Worm (Caenorhabditis elegans) whole organism, L4 larva: ENCODE data around the gene srr-8.

Source experiments
- nhr-48 ChIP-seq: sonication (generic microtip); optimal IDR thresholded peaks from 2 replicates; lab custom pipeline; 2016; ENCODE audit warnings: mild to moderate bottlenecking, missing genetic modification characterization, missing compliant biosample characterization
- snpc-4 ChIP-seq: fragments of 150-350 bp; optimal IDR thresholded peaks from 2 replicates; lab custom pipeline; 2014; ENCODE audit warnings: missing biosample characterization, missing genetic modification characterization
- zag-1 ChIP-seq: fragments of 150-350 bp; optimal IDR thresholded peaks from 2 replicates; lab custom pipeline; 2014; ENCODE audit warnings: missing biosample characterization, missing genetic modification characterization

ce11 chrV:4964671-4965420 lies 36.6 kb upstream of the srr-8 start:
- no peak for TF ChIP-seq zag-1
- TF ChIP-seq nhr-48 (tag; lab: Kevin White, UChicago): no peak
- no peak for TF ChIP-seq snpc-4 (tag; lab: Kevin White, UChicago)
